Worm (Caenorhabditis elegans): ENCODE data around the gene fzr-1.

ce11 chrII:9662797-9663196 lies 18.5 kb upstream of the fzr-1 start, which contains the start of gene cyp-13A10:
- no peak for TF ChIP-seq lim-6 (tag; optimal IDR thresholded peaks at IDR 0.05)
- no peak for TF ChIP-seq unc-55 (GFP tag; optimal IDR thresholded peaks at IDR 0.05)
- TF ChIP-seq elt-2 (tag; optimal IDR thresholded peaks at IDR 0.05): no peak
